Fruit fly (Drosophila melanogaster): ENCODE results near the gene MFS3.

Gene MFS3

dm6 chr2L:1123078-1123818 is 19.8 kb upstream of the MFS3 start (continued):
- TF ChIP-seq CHES-1-like (GFP tag; optimal IDR thresholded peaks at IDR 0.05) (no peak), CG7987 (GFP tag; optimal IDR thresholded peaks at IDR 0.05) (no peak), CG16779 (GFP tag; IDR thresholded peaks at IDR 0.05) (no peak), CG10543 (GFP tag; optimal IDR thresholded peaks at IDR 0.05) (peak; percentile 46), CG9437 (GFP tag; optimal IDR thresholded peaks at IDR 0.05) (no peak), tx (GFP tag; optimal IDR thresholded peaks at IDR 0.05) (no peak), bigmax (GFP tag; optimal IDR thresholded peaks at IDR 0.05) (no peak), Rfx (GFP tag; IDR thresholded peaks at IDR 0.05) (no peak), z (GFP tag; IDR thresholded peaks at IDR 0.05) (0 out of 3 replicates have a peak, but pooled peaks have one; percentile 40), CG2116 (GFP tag; optimal IDR thresholded peaks at IDR 0.05) (peak; percentile 17), Camta (GFP tag; optimal IDR thresholded peaks at IDR 0.05) (no peak), CG7839 (tag; optimal IDR thresholded peaks at IDR 0.05) (peak; percentile 37), CG43689 (GFP tag; IDR thresholded peaks at IDR 0.05) (no peak), tgo (GFP tag; IDR thresholded peaks at IDR 0.05) (no peak), schlank (tag; optimal IDR thresholded peaks at IDR 0.05) (no peak), sna (GFP tag; IDR thresholded peaks at IDR 0.05; ENCODE audit: partially characterized antibody) (no peak), CG34422 (GFP tag; IDR thresholded peaks at IDR 0.05) (no peak), CG10565 (GFP tag; optimal IDR thresholded peaks at IDR 0.05) (no peak), Dad (GFP tag; optimal IDR thresholded peaks at IDR 0.05) (no peak), dan (GFP tag; IDR thresholded peaks at IDR 0.05) (no peak), sc (optimal IDR thresholded peaks at IDR 0.05) (no peak), sc (GFP tag; optimal IDR thresholded peaks at IDR 0.05) (peak; percentile 64), ab (GFP tag; optimal IDR thresholded peaks at IDR 0.05) (no peak), eyg (GFP tag; optimal IDR thresholded peaks at IDR 0.05) (no peak), HLH3B (GFP tag; IDR thresholded peaks at IDR 0.05) (no peak), MBD-R2 (GFP tag; IDR thresholded peaks at IDR 0.05) (no peak), PHDP (tag; optimal IDR thresholded peaks at IDR 0.05) (peak; percentile 65), CG9797 (GFP tag; optimal IDR thresholded peaks at IDR 0.05) (no peak), gsb-n (tag; optimal IDR thresholded peaks at IDR 0.05) (peak; percentile 82), CG13894 (tag; optimal IDR thresholded peaks at IDR 0.05) (peak; percentile 34), CG14014 (GFP tag; IDR thresholded peaks at IDR 0.05) (no peak), CG17361 (GFP tag; IDR thresholded peaks at IDR 0.05) (peak; percentile 60; the same call in 2 of the 3 replicates), CG8281 (tag; optimal IDR thresholded peaks at IDR 0.05) (peak; percentile 27), CG4820 (GFP tag; optimal IDR thresholded peaks at IDR 0.05) (peak; percentile 40)

- 0 out of 4 replicates have a peak, but pooled peaks have one; percentile 6 for TF ChIP-seq chinmo (GFP tag; IDR thresholded peaks at IDR 0.05; ENCODE audit: partially characterized antibody)
- no peak for TF ChIP-seq CG16863 (GFP tag; optimal IDR thresholded peaks at IDR 0.05)
- TF ChIP-seq Poxn (GFP tag; IDR thresholded peaks at IDR 0.05) = no peak
- TF ChIP-seq Pdp1 (GFP tag; optimal IDR thresholded peaks at IDR 0.05) = peak in 1 of 2 experiments; percentile 40
- 0 out of 3 replicates have a peak, but pooled peaks have one; percentile 22 for TF ChIP-seq vnd (GFP tag; IDR thresholded peaks at IDR 0.05; ENCODE audit: partially characterized antibody)
- no peak for TF ChIP-seq ara (GFP tag; IDR thresholded peaks at IDR 0.05)
- TF ChIP-seq CG12659 (GFP tag; optimal IDR thresholded peaks at IDR 0.05) = no peak
These were observed 18.7 kb upstream of the MFS3 start for dm6 chr2L:1124265-1124664.
